Fruit fly (Drosophila melanogaster): ENCODE results near the gene Surf4.

The Surf4 gene

DNA sequence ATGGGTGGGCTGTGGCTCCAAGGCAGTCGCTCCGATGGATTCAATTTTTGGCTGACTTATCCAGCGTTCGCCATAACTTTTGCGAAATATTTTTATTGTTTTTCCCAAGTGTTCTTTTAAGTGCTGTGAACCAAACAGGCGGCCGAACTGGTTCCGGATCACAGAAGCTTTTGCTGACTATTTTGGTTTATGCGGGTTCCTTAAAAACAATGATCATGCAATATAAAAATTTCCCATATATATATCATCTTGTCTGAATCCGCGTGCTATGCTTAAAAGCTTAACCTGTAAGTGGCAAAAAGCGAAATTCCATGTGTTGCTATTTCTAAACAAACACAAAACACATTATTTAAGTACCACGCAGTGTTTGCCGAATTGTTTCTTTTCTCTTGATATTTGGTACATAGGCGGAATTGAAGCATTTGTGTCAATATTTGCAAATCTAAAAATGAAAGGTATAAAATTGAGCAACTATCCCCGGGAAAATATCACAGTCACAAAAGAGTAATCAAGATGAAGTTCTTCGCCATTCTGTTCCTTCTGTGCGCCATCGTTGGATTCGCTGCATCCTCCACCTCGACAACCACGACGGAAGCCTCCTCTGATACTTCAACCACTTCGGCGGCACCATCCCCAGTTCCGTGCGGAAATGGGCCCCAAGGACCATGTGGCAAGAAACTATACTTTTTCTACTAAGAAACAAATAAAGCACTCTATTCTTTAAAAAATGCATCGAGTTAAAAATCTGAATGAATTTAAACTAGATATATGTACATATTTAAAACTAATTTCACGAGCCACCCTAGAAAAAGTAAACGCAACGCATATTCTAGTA lies 25.8 kb downstream of the Surf4 start, which contains the start of the genes CG6276 and CG44040 (continued):
- no peak for TF ChIP-seq CG7271 (tag; optimal IDR thresholded peaks at IDR 0.05)
- peak; percentile 33 for TF ChIP-seq Oli (tag; optimal IDR thresholded peaks at IDR 0.05)
- TF ChIP-seq CG13424 (tag; optimal IDR thresholded peaks at IDR 0.05), result peak; percentile 55
- TF ChIP-seq CG3407 (GFP tag; optimal IDR thresholded peaks at IDR 0.05), result no peak
- TF ChIP-seq dimm (GFP tag; IDR thresholded peaks at IDR 0.05), result no peak
- no peak for TF ChIP-seq Jarid2 (GFP tag; optimal IDR thresholded peaks at IDR 0.05)
- TF ChIP-seq Asciz (GFP tag; optimal IDR thresholded peaks at IDR 0.05), result peak; percentile 23
- peak; percentile 55 for TF ChIP-seq Fer1 (GFP tag; optimal IDR thresholded peaks at IDR 0.05)
- TF ChIP-seq CG2129 (GFP tag; IDR thresholded peaks at IDR 0.05; ENCODE audit: partially characterized antibody), result no peak
- no peak for TF ChIP-seq E2f2 (GFP tag; IDR thresholded peaks at IDR 0.05)
- peak; percentile 27 for TF ChIP-seq az2 (GFP tag; optimal IDR thresholded peaks at IDR 0.05)
- TF ChIP-seq GATAe (GFP tag; conservative IDR thresholded peaks at IDR 0.05), result no peak
- peak; percentile 57 for TF ChIP-seq CG9932 (GFP tag; IDR thresholded peaks at IDR 0.05)
- TF ChIP-seq TFAM (GFP tag; optimal IDR thresholded peaks at IDR 0.05), result no peak
- TF ChIP-seq CG17612 (GFP tag; IDR thresholded peaks at IDR 0.05), result no peak
- no peak for TF ChIP-seq Dfd (GFP tag; optimal IDR thresholded peaks at IDR 0.05)
- TF ChIP-seq ind (GFP tag; optimal IDR thresholded peaks at IDR 0.05), result peak; percentile 29
- TF ChIP-seq Stat92E (GFP tag; optimal IDR thresholded peaks at IDR 0.05), result no peak

DNA sequence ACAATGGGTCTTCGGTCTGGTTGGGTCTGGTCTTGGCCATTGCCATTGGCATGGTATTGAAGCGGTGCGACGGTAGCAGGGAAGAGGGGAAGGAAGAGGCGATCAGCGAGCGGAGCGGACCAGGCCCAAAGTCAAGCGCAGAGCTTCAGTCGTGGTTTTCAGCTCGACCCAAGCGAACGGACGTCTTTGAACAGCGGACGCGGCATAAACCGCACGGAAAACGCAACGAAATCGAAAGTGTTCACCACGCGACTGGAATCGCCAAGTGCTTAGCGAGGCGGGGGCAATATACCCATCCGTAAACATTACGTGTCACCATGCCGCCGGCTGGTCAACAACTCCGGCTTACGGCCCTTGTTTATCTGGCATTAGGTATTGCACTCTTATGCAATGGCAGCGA lies 29.6 kb downstream of the Surf4 start, which contains the start of gene CG14866:
Gene CG14866, plus strand, starts transcription at position 146 of the 400 bp plus-strand sequence.
- 0 out of 3 replicates have a peak, but pooled peaks have one; percentile 29 for TF ChIP-seq HLH4C (GFP tag; IDR thresholded peaks at IDR 0.05; ENCODE audit: partially characterized antibody)
- TF ChIP-seq CG30431 (GFP tag; optimal IDR thresholded peaks at IDR 0.05), result no peak
- TF ChIP-seq ci (GFP tag; IDR thresholded peaks at IDR 0.05), result 0 out of 3 replicates have a peak, but pooled peaks have one; percentile 15
- no peak for TF ChIP-seq cad (GFP tag; optimal IDR thresholded peaks at IDR 0.05)
- TF ChIP-seq Pdp1 (GFP tag; optimal IDR thresholded peaks at IDR 0.05), result peak in 1 of 2 experiments; percentile 15
- TF ChIP-seq Meics (GFP tag; optimal IDR thresholded peaks at IDR 0.05), result no peak
- TF ChIP-seq NfI (GFP tag; optimal IDR thresholded peaks at IDR 0.05), result no peak
- 0 out of 2 replicates have a peak, but pooled peaks have one; percentile 6 for TF ChIP-seq stc (GFP tag; IDR thresholded peaks at IDR 0.05)
- peak; percentile 12; the same call in 1 of the 2 replicates for TF ChIP-seq MBD-R2 (GFP tag; IDR thresholded peaks at IDR 0.05)
- peak; percentile 41; the same call in 1 of the 2 replicates for TF ChIP-seq crol (GFP tag; IDR thresholded peaks at IDR 0.05)
- TF ChIP-seq CG32772 (GFP tag; IDR thresholded peaks at IDR 0.05), result no peak
- TF ChIP-seq Blimp-1 (GFP tag; optimal IDR thresholded peaks at IDR 0.05), result peak; percentile 85
- no peak for TF ChIP-seq CG2678 (tag; optimal IDR thresholded peaks at IDR 0.05)
- 0 out of 2 replicates have a peak, but pooled peaks have one; percentile 7 for TF ChIP-seq Nf-YA (GFP tag; IDR thresholded peaks at IDR 0.05)
- TF ChIP-seq chif (GFP tag; optimal IDR thresholded peaks at IDR 0.05), result no peak
- peak; percentile 8; the same call in 1 of the 2 replicates for TF ChIP-seq HLH3B (GFP tag; IDR thresholded peaks at IDR 0.05)
- no peak for TF ChIP-seq Ets65A (GFP tag)
- TF ChIP-seq Poxn (GFP tag; IDR thresholded peaks at IDR 0.05), result no peak
- 0 out of 2 replicates have a peak, but pooled peaks have one; percentile 13 for TF ChIP-seq vvl (GFP tag; IDR thresholded peaks at IDR 0.05)
- no peak for TF ChIP-seq nerfin-2 (GFP tag; IDR thresholded peaks at IDR 0.05; ENCODE audit: partially characterized antibody)
- TF ChIP-seq MESR4 (GFP tag; optimal IDR thresholded peaks at IDR 0.05), result no peak
- no peak for TF ChIP-seq B-H2 (GFP tag; optimal IDR thresholded peaks at IDR 0.05)
- TF ChIP-seq CG32532 (GFP tag; IDR thresholded peaks at IDR 0.05), result 0 out of 2 replicates have a peak, but pooled peaks have one; percentile 12
- 0 out of 2 replicates have a peak, but pooled peaks have one; percentile 25 for TF ChIP-seq CG4360 (GFP tag; IDR thresholded peaks at IDR 0.05)
- peak; percentile 95 for TF ChIP-seq CG8359 (GFP tag; optimal IDR thresholded peaks at IDR 0.05; ENCODE audit: borderline replicate concordance)
- TF ChIP-seq Drgx (GFP tag; IDR thresholded peaks at IDR 0.05), result 0 out of 2 replicates have a peak, but pooled peaks have one; percentile 2
- TF ChIP-seq gcm2 (GFP tag; optimal IDR thresholded peaks at IDR 0.05), result no peak
- TF ChIP-seq dimm (GFP tag; IDR thresholded peaks at IDR 0.05), result no peak
- peak; percentile 14 for TF ChIP-seq CG10543 (GFP tag; optimal IDR thresholded peaks at IDR 0.05)
- TF ChIP-seq CG12769 (tag; optimal IDR thresholded peaks at IDR 0.05), result no peak
- TF ChIP-seq CG34422 (GFP tag; IDR thresholded peaks at IDR 0.05), result peak; percentile 29; the same call in 1 of the 3 replicates
